Worm (Caenorhabditis elegans): ENCODE results near the gene T23F6.2.

ce11 chrIV:12725925-12726324 is 4.8 kb downstream of the T23F6.2 start:
- TF ChIP-seq ama-1 (optimal IDR thresholded peaks at IDR 0.05) (no peak), tbx-11 (GFP tag; IDR thresholded peaks at IDR 0.05) (no peak), hnd-1 (tag; optimal IDR thresholded peaks at IDR 0.05) (no peak), pes-1 (GFP tag; IDR thresholded peaks at IDR 0.05) (no peak), aly-1 (tag; optimal IDR thresholded peaks at IDR 0.05) (no peak), hmbx-1 (tag; optimal IDR thresholded peaks at IDR 0.05) (no peak), hmg-4 (GFP tag; optimal IDR thresholded peaks at IDR 0.05) (no peak), flt-1 (GFP tag; IDR thresholded peaks at IDR 0.05) (no peak), F13C5.2 (tag; optimal IDR thresholded peaks at IDR 0.05) (no peak), tra-4 (tag; optimal IDR thresholded peaks at IDR 0.05) (no peak), ets-7 (tag; optimal IDR thresholded peaks at IDR 0.05) (no peak), ceh-36 (tag; optimal IDR thresholded peaks at IDR 0.05) (no peak)
